Fruit fly (Drosophila melanogaster) whole organism, adult: ENCODE results near the gene CG10948.

Experiments
- CG11617 ChIP-seq: fragments of 200-800 bp; sonication (Bioruptor generic); optimal IDR thresholded peaks from 2 replicates; lab custom pipeline; 2017; ENCODE audit warnings: mild to moderate bottlenecking, missing biosample characterization, missing genetic modification reagents, missing genetic modification characterization
- CG12768 ChIP-seq: fragments of 200-800 bp; sonication (Bioruptor generic); optimal IDR thresholded peaks from 2 replicates; lab custom pipeline; 2017; ENCODE audit warnings: missing biosample characterization, missing genetic modification characterization, mild to moderate bottlenecking, moderate library complexity, missing genetic modification reagents
- CG14711 ChIP-seq: fragments of 200-800 bp; sonication (Bioruptor generic); optimal IDR thresholded peaks from 2 replicates; lab custom pipeline; 2018; ENCODE audit warnings: missing biosample characterization, mild to moderate bottlenecking, missing genetic modification characterization, moderate library complexity
- CG1620 ChIP-seq: fragments of 200-800 bp; sonication (Bioruptor generic); optimal IDR thresholded peaks from 2 replicates; lab custom pipeline; 2016; ENCODE audit warnings: missing biosample characterization, missing genetic modification characterization
- CG33017 ChIP-seq: fragments of 200-800 bp; sonication (Bioruptor generic); optimal IDR thresholded peaks from 2 replicates; lab custom pipeline; 2018; ENCODE audit warnings: missing biosample characterization, mild to moderate bottlenecking, missing genetic modification characterization, moderate library complexity
- CG5204 ChIP-seq: fragments of 200-800 bp; sonication (Bioruptor generic); optimal IDR thresholded peaks from 2 replicates; lab custom pipeline; 2016; ENCODE audit warnings: missing biosample characterization, missing genetic modification characterization
- CG7045 ChIP-seq: fragments of 200-800 bp; sonication (Bioruptor generic); optimal IDR thresholded peaks from 2 replicates; lab custom pipeline; 2017; ENCODE audit warnings: missing biosample characterization, mild to moderate bottlenecking, missing genetic modification characterization
- CG7101 ChIP-seq: fragments of 200-800 bp; sonication (Bioruptor generic); optimal IDR thresholded peaks from 2 replicates; lab custom pipeline; 2018; ENCODE audit warnings: missing biosample characterization, mild to moderate bottlenecking, missing genetic modification characterization, moderate library complexity
- Clk ChIP-seq: fragments of 200-800 bp; sonication (Bioruptor generic); optimal IDR thresholded peaks from 2 replicates; lab custom pipeline; 2017; ENCODE audit warnings: missing biosample characterization, missing genetic modification characterization
- Crg-1 ChIP-seq: fragments of 200-800 bp; sonication (Bioruptor generic); optimal IDR thresholded peaks from 2 replicates; lab custom pipeline; 2016; ENCODE audit warnings: missing biosample characterization, missing genetic modification characterization
- Hr96 ChIP-seq: fragments of 200-800 bp; sonication (Bioruptor generic); optimal IDR thresholded peaks from 2 replicates; lab custom pipeline; 2016; ENCODE audit warnings: missing biosample characterization, missing genetic modification characterization
- Mnt ChIP-seq: fragments of 200-800 bp; sonication (Bioruptor generic); optimal IDR thresholded peaks from 2 replicates; lab custom pipeline; 2016; ENCODE audit warnings: missing biosample characterization, mild to moderate bottlenecking, missing genetic modification characterization
- bab1 ChIP-seq: fragments of 200-800 bp; sonication (Bioruptor generic); optimal IDR thresholded peaks from 3 replicates; lab custom pipeline; 2019; ENCODE audit warnings: missing biosample characterization, mild to moderate bottlenecking, missing genetic modification characterization, moderate library complexity
- cic ChIP-seq: fragments of 200-800 bp; sonication (Bioruptor generic); optimal IDR thresholded peaks from 2 replicates; lab custom pipeline; 2017; ENCODE audit warnings: missing biosample characterization, mild to moderate bottlenecking, missing genetic modification characterization, moderate library complexity
- cnc ChIP-seq, 2 experiments: fragments of >200 bp; optimal IDR thresholded peaks; 2 replicates each; lab custom pipeline; 2017
- kay ChIP-seq: fragments of 200-800 bp; sonication (Bioruptor generic); peaks from one replicate; lab custom pipeline; 2016; ENCODE audit warnings: missing biosample characterization, missing genetic modification characterization, borderline replicate concordance
- ovo ChIP-seq: fragments of 200-800 bp; sonication (Bioruptor generic); optimal IDR thresholded peaks from 2 replicates; lab custom pipeline; 2016; ENCODE audit warnings: missing biosample characterization, missing genetic modification characterization
- pad ChIP-seq: fragments of 200-800 bp; sonication (Bioruptor generic); optimal IDR thresholded peaks from 3 replicates; lab custom pipeline; 2017; ENCODE audit warnings: missing biosample characterization, missing genetic modification characterization, mild to moderate bottlenecking, moderate library complexity, missing genetic modification reagents
- tj ChIP-seq: fragments of 200-800 bp; sonication (Bioruptor generic); optimal IDR thresholded peaks from 3 replicates; lab custom pipeline; 2017; ENCODE audit warnings: missing biosample characterization, mild to moderate bottlenecking, missing genetic modification characterization, moderate library complexity
- toe ChIP-seq: fragments of 200-800 bp; sonication (Bioruptor generic); optimal IDR thresholded peaks from 2 replicates; lab custom pipeline; 2016; ENCODE audit warnings: missing biosample characterization, missing genetic modification characterization

Gene CG10948

DNA sequence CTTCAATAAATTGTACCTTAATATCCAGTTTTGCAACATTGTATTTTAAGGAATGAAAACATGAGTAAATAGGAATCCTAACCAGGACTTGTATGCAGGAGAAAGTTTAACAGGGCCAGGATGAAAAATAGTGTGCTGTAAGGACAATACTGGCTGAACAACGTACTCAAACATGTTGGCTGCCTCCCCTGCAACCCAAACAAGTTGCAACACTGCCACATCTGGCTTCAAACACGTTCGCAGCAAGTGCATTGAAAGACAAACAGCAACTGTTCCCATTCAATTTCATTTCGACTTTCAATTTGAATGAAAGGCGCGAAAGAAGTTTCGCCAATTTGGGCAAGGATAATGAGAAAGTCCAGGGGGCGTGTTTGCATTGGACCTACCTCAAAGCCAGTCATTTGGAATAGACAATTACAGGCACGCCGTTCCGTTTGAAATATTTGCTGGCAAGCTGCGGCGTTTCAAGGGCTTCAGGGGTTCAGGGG lies 18.1 kb upstream of the CG10948 start:
- TF ChIP-seq pad (peak; percentile 67), tj (GFP tag; lab: Kevin White, UChicago) (no peak)

DNA sequence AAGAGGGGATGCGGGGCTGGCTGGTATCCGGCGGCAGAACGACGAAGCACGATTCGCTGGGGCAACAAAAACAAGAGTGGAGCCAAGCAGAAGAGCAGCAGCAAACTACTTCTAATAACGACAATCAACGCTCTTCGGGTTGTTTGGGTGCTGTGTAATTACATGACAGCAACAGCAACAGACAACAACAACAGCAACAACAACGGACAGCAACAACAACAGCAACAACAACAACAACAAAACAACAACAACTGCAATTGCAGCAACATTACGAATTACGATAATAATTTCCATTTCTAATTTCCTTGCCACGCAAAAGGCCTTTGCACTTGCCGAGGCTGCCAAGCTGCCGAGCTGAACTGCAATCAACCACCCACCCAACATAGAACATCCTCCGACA lies 14.6 kb upstream of the CG10948 start:
- TF ChIP-seq CG11617 (GFP tag; lab: Kevin White, UChicago), result no peak

DNA sequence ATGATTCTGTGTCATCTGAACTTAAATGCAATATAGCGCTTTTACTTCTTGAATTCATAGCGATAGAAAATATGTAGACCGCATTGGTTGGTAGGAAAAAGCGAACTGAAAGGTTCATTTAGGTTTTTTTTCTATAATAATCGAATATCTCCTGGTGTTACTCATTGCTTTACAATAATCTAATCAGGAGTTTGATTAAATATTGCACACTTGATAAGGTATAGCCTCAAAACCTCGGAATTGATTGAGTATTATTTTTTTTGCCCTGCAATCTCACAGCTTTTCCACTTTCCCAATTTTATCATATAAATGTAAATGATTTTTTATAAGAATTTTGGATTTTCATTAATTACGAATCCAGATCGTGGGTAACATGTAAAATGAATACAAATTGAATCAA lies 12.9 kb upstream of the CG10948 start, which contains the start of gene CG10943:
CG10943 (minus strand) TSS at position 101 of the 400 bp plus-strand sequence.
- TF ChIP-seq CG14711 (tag; lab: Kevin White, UChicago) (no peak), cic (GFP tag; lab: Kevin White, UChicago) (no peak), pad (no peak), kay (GFP tag; lab: Kevin White, UChicago) (no peak), CG1620 (no peak), CG33017 (tag; lab: Kevin White, UChicago) (no peak), CG7101 (tag; lab: Kevin White, UChicago) (no peak), CG11617 (GFP tag; lab: Kevin White, UChicago) (no peak), Mnt (GFP tag; lab: Kevin White, UChicago) (no peak), toe (GFP tag; lab: Kevin White, UChicago) (no peak), CG5204 (GFP tag; lab: Kevin White, UChicago) (no peak), cnc (optimal IDR thresholded peaks at IDR 0.05; lab: Kevin White, UChicago) (no peak), tj (GFP tag; lab: Kevin White, UChicago) (no peak), Crg-1 (no peak), bab1 (no peak)

DNA sequence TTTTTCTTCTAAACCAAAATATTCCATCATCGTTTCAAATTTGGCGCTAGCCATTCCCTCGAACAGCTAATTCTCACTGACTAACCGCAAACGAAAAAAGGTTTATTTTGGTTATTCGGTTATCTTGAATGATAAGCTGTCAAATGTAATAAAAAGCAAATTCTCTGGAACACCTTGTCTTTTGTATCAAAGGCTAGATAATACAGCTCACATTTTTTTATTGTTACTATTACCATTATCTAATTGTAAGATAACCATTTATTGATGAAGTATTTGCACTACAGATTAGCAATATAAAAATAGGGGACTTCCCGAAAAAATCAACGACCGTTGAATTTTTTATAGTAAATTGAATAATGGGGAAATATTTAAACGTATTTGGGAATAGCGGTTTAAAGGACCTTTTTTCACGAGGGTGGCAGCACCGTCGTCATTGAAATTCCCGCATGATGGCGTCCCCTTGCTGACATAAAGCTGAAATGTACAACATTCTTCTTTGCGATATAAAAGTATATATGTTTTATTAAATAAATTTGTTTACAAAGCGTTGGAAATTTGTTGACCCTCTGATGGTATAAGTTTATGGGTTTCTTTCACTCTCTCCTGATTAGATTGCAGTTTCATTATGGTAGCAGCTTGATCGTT lies 11.5 kb upstream of the CG10948 start, which contains the start of gene CG32107:
CG32107 (minus strand) TSS at position 51 of the 645 bp plus-strand sequence.
- TF ChIP-seq kay (GFP tag; lab: Kevin White, UChicago) (peak; percentile 84), cic (GFP tag; lab: Kevin White, UChicago) (peak; percentile 45), Clk (GFP tag; lab: Kevin White, UChicago) (no peak), CG7045 (no peak), CG33017 (tag; lab: Kevin White, UChicago) (peak; percentile 46), CG7101 (tag; lab: Kevin White, UChicago) (peak; percentile 33), CG14711 (tag; lab: Kevin White, UChicago) (peak; percentile 6), CG12768 (GFP tag; lab: Kevin White, UChicago) (no peak), pad (peak; percentile 23)

DNA sequence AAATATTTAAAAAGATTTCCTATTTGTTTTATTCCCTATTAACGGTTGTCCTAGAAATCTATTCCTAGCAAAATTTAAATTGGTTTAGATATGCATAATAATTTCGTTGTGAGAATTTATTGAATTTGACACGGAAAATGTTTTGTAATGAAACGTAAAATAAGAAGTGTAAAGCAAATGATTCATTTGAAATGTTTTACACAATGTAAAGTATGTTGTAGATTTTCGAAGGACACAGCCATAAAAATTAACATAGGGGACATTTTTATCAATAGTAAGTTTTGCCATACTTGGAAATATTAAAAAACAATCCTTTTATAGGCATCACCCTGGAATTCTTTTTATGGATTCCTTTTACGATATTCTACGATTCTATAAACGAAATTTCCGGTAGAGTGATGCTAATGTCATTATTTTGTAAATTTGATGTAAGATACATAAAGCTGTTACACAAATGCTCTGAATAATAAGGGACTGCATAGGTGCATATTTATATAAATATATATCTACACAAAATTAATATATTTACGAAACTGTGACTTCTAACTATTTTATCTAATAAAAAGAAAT lies 7.7 kb upstream of the CG10948 start:
- no peak for TF ChIP-seq CG7101 (tag; lab: Kevin White, UChicago)
- no peak for TF ChIP-seq CG7045
- no peak for TF ChIP-seq tj (GFP tag; lab: Kevin White, UChicago)
- no peak for TF ChIP-seq cic (GFP tag; lab: Kevin White, UChicago)
- TF ChIP-seq pad, result no peak
- TF ChIP-seq toe (GFP tag; lab: Kevin White, UChicago), result no peak
- TF ChIP-seq bab1, result no peak

DNA sequence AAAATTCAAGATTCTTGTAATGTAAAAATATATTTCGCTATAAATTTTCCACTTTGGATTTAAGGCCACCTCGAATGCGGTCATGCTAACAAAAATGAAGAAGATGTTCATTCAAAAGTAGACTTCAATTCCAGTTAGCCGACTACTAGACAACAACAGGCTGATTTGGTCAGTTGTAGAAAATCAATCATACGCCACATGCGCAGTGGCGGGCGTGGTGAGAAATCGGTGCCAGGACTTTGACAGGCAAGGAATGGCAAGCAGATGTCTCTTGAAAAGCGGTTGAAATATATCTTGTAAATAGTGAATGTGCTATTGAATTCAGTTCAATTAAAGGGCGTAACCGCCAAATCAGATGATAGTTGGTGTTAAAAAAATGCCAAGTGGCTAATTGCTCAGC lies 3.5 kb upstream of the CG10948 start, which contains the start of gene Ent3:
Ent3 (plus strand) TSS at position 224 of the 400 bp plus-strand sequence.
- no peak for TF ChIP-seq CG14711 (tag; lab: Kevin White, UChicago)
- TF ChIP-seq cic (GFP tag; lab: Kevin White, UChicago), result no peak
- no peak for TF ChIP-seq bab1
- TF ChIP-seq Crg-1, result no peak
- no peak for TF ChIP-seq cnc (optimal IDR thresholded peaks at IDR 0.05; lab: Kevin White, UChicago)
- no peak for TF ChIP-seq CG12768 (GFP tag; lab: Kevin White, UChicago)
- no peak for TF ChIP-seq Mnt (GFP tag; lab: Kevin White, UChicago)
- TF ChIP-seq kay (GFP tag; lab: Kevin White, UChicago), result no peak
- no peak for TF ChIP-seq CG33017 (tag; lab: Kevin White, UChicago)
- TF ChIP-seq Clk (GFP tag; lab: Kevin White, UChicago), result no peak
- no peak for TF ChIP-seq CG7045
- no peak for TF ChIP-seq CG11617 (GFP tag; lab: Kevin White, UChicago)
- no peak for TF ChIP-seq toe (GFP tag; lab: Kevin White, UChicago)
- no peak for TF ChIP-seq CG7101 (tag; lab: Kevin White, UChicago)
- no peak for TF ChIP-seq pad
- TF ChIP-seq CG5204 (GFP tag; lab: Kevin White, UChicago), result no peak
- no peak for TF ChIP-seq ovo (GFP tag; lab: Kevin White, UChicago)
- TF ChIP-seq Hr96 (GFP tag; lab: Kevin White, UChicago), result no peak
